Fruit fly (Drosophila melanogaster) whole organism, adult: ENCODE data around the gene CG4619.

ENCODE experiments used
- CG11617 ChIP-seq: fragments of 200-800 bp; sonication (Bioruptor generic); optimal IDR thresholded peaks from 2 replicates; lab custom pipeline; 2017; ENCODE audit warnings: mild to moderate bottlenecking, missing biosample characterization, missing genetic modification reagents, missing genetic modification characterization
- CG1620 ChIP-seq: fragments of 200-800 bp; sonication (Bioruptor generic); optimal IDR thresholded peaks from 2 replicates; lab custom pipeline; 2016; ENCODE audit warnings: missing biosample characterization, missing genetic modification characterization
- CG7101 ChIP-seq: fragments of 200-800 bp; sonication (Bioruptor generic); optimal IDR thresholded peaks from 2 replicates; lab custom pipeline; 2018; ENCODE audit warnings: missing biosample characterization, mild to moderate bottlenecking, missing genetic modification characterization, moderate library complexity
- Clk ChIP-seq: fragments of 200-800 bp; sonication (Bioruptor generic); optimal IDR thresholded peaks from 2 replicates; lab custom pipeline; 2017; ENCODE audit warnings: missing biosample characterization, missing genetic modification characterization
- Crg-1 ChIP-seq: fragments of 200-800 bp; sonication (Bioruptor generic); optimal IDR thresholded peaks from 2 replicates; lab custom pipeline; 2016; ENCODE audit warnings: missing biosample characterization, missing genetic modification characterization
- Mnt ChIP-seq: fragments of 200-800 bp; sonication (Bioruptor generic); optimal IDR thresholded peaks from 2 replicates; lab custom pipeline; 2016; ENCODE audit warnings: missing biosample characterization, mild to moderate bottlenecking, missing genetic modification characterization
- kay ChIP-seq: fragments of 200-800 bp; sonication (Bioruptor generic); peaks from one replicate; lab custom pipeline; 2016; ENCODE audit warnings: missing biosample characterization, missing genetic modification characterization, borderline replicate concordance
- ovo ChIP-seq: fragments of 200-800 bp; sonication (Bioruptor generic); optimal IDR thresholded peaks from 2 replicates; lab custom pipeline; 2016; ENCODE audit warnings: missing biosample characterization, missing genetic modification characterization
- tj ChIP-seq: fragments of 200-800 bp; sonication (Bioruptor generic); optimal IDR thresholded peaks from 3 replicates; lab custom pipeline; 2017; ENCODE audit warnings: missing biosample characterization, mild to moderate bottlenecking, missing genetic modification characterization, moderate library complexity
- toe ChIP-seq: fragments of 200-800 bp; sonication (Bioruptor generic); optimal IDR thresholded peaks from 2 replicates; lab custom pipeline; 2016; ENCODE audit warnings: missing biosample characterization, missing genetic modification characterization

DNA sequence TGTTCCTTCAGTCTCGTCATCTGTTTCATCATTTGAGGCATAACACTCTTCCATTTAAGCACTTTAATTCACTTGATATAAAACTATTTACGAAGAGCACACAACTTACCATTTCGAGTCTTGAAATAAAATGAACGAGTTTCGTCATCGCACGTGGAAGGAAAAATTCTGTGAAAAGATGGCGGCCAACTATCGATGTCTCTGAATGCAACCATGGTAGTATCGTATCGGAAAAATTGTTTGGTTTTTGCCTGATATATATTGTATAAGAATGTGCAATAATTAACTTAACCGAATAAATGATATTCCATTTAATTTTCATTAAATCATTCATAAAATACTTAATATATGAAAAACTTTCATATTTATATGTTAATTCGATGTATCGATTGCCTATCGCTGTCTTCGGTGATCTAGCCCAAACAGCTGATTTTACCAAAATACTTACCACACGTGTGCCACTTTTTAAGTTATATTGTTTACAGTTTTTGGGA lies 43.7 kb upstream of the CG4619 start, which contains the start of gene Bka:
- TF ChIP-seq CG11617 (peak; percentile 87), CG7101 (tag; lab: Kevin White, UChicago) (peak; percentile 81), Clk (no peak), kay (GFP tag; lab: Kevin White, UChicago) (no peak), ovo (GFP tag; lab: Kevin White, UChicago) (peak; percentile 18), toe (no peak), Mnt (GFP tag; lab: Kevin White, UChicago) (peak; percentile 100), CG1620 (GFP tag; lab: Kevin White, UChicago) (peak; percentile 33), tj (GFP tag; lab: Kevin White, UChicago) (peak; percentile 73), Crg-1 (GFP tag; lab: Kevin White, UChicago) (peak; percentile 69)
